Worm (Caenorhabditis elegans) whole organism, midembryonic: ENCODE measurements around the gene daf-4.

Source experiments
- T22C8.4 ChIP-seq: fragments of 200-800 bp; sonication (Bioruptor generic); IDR thresholded peaks from 2 replicates; pipeline ENCODE4 v1.3.6; 2022; ENCODE audit warnings: missing genetic modification characterization, missing compliant biosample characterization
- cog-1 ChIP-seq: sonication (generic microtip); optimal IDR thresholded peaks from 2 replicates; lab custom pipeline; 2016; ENCODE audit warnings: missing genetic modification characterization, missing compliant biosample characterization
- flt-1 ChIP-seq: fragments of 200-800 bp; sonication (Bioruptor generic); IDR thresholded peaks from 2 replicates; pipeline ENCODE4 v1.3.6; 2022; ENCODE audit warnings: missing genetic modification characterization, missing compliant biosample characterization
- klf-2 ChIP-seq: fragments of 200-800 bp; sonication (Bioruptor generic); conservative IDR thresholded peaks from 2 replicates; pipeline ENCODE4 v1.3.6; 2022; ENCODE audit warnings: missing genetic modification reagents, missing genetic modification characterization, missing compliant biosample characterization
- med-1 ChIP-seq: sonication (generic microtip); optimal IDR thresholded peaks from 2 replicates; lab custom pipeline; 2017; ENCODE audit warnings: missing genetic modification characterization, mild to moderate bottlenecking, missing compliant biosample characterization, antibody characterized with exemption, missing genetic modification reagents; ENCODE audit not compliant: insufficient read depth
- ref-1 ChIP-seq: fragments of 200-800 bp; sonication (Bioruptor generic); conservative IDR thresholded peaks from 2 replicates; pipeline ENCODE4 v1.3.6; 2022; ENCODE audit warnings: missing genetic modification reagents, missing genetic modification characterization, missing compliant biosample characterization
- tab-1 ChIP-seq: fragments of 200-800 bp; sonication (Bioruptor generic); IDR thresholded peaks from 2 replicates; pipeline ENCODE4 v1.3.6; 2022; ENCODE audit warnings: missing genetic modification characterization, missing compliant biosample characterization
- ztf-23 ChIP-seq: fragments of 200-800 bp; sonication (Bioruptor generic); IDR thresholded peaks from 2 replicates; pipeline ENCODE4 v1.3.6; 2022; ENCODE audit warnings: missing genetic modification reagents, missing genetic modification characterization, missing compliant biosample characterization
- ztf-29 ChIP-seq: fragments of 200-800 bp; sonication (Bioruptor generic); IDR thresholded peaks from 2 replicates; pipeline ENCODE4 v1.3.6; 2022; ENCODE audit warnings: missing genetic modification reagents, missing genetic modification characterization, missing compliant biosample characterization

DNA sequence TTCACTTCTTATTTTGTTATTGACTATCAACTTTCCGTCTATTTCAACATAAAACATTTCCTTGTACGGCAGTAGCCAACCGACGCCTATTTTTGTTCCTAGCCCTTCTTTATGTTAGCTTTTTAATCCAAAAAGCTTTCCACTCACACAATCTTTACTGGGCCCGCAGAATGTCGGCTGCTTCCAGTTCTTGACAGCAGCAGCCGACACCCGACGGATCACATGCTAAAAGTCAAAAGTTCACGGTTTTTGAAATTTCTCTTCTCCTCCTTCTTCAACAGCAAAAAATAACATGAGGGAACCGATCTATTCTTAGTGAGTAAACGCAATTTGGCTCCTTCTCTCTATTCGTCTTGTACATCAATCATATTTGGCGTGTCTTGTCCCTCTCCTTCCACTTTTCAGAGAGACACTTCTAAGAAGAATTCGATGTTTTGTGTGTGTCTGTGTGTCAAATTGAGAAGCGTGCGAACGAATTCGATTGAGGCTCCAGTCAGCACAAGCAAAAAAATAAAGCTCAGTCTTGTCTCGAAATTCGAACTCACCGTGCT, 7.6 kb downstream of the daf-4 start:
- TF ChIP-seq flt-1 (GFP tag; lab: Robert Waterston, UW), result no peak
- TF ChIP-seq ref-1 (GFP tag; lab: Robert Waterston, UW), result no peak
- no peak for TF ChIP-seq klf-2 (GFP tag; lab: Robert Waterston, UW)
- TF ChIP-seq cog-1 (tag; lab: Kevin White, UChicago), result no peak
- TF ChIP-seq T22C8.4, result no peak
- no peak for TF ChIP-seq ztf-29 (GFP tag; lab: Robert Waterston, UW)
- TF ChIP-seq tab-1 (GFP tag; lab: Robert Waterston, UW), result no peak
- TF ChIP-seq med-1, result no peak
- TF ChIP-seq ztf-23, result no peak
